Worm (Caenorhabditis elegans) whole organism, L2 larva: ENCODE measurements around the gene F56C3.10.

Source experiments
- F13H6.1 ChIP-seq: sonication (generic microtip); optimal IDR thresholded peaks from 2 replicates; lab custom pipeline; 2016; ENCODE audit warnings: missing genetic modification characterization, missing compliant biosample characterization
- R02D3.7 ChIP-seq: fragments of 150-350 bp; optimal IDR thresholded peaks from 2 replicates; lab custom pipeline; 2014; ENCODE audit warnings: missing biosample characterization, missing genetic modification characterization
- ZK546.5 ChIP-seq: sonication (generic microtip); optimal IDR thresholded peaks from 2 replicates; lab custom pipeline; 2017; ENCODE audit warnings: missing biosample characterization, missing genetic modification characterization
- alr-1 ChIP-seq: fragments of 150-350 bp; optimal IDR thresholded peaks from 2 replicates; lab custom pipeline; 2014; ENCODE audit warnings: missing biosample characterization, missing genetic modification characterization
- aly-2 ChIP-seq: fragments of 150-350 bp; optimal IDR thresholded peaks from 2 replicates; lab custom pipeline; 2014; ENCODE audit warnings: missing biosample characterization, missing genetic modification characterization
- ama-1 ChIP-seq: fragments of 150-350 bp; optimal IDR thresholded peaks from 2 replicates; lab custom pipeline; 2018; ENCODE audit warnings: inconsistent platforms
- blmp-1 ChIP-seq: sonication (generic microtip); optimal IDR thresholded peaks from 2 replicates; lab custom pipeline; 2017; ENCODE audit warnings: missing genetic modification characterization, mild to moderate bottlenecking, missing compliant biosample characterization, antibody characterized with exemption, moderate library complexity; ENCODE audit not compliant: insufficient read depth
- ceh-16 ChIP-seq: fragments of 150-350 bp; optimal IDR thresholded peaks from 2 replicates; lab custom pipeline; 2014; ENCODE audit warnings: missing biosample characterization, missing genetic modification characterization
- crh-2 ChIP-seq: sonication (generic microtip); optimal IDR thresholded peaks from 2 replicates; lab custom pipeline; 2017; ENCODE audit warnings: missing biosample characterization, missing genetic modification characterization
- dmd-4 ChIP-seq: sonication (generic microtip); optimal IDR thresholded peaks from 2 replicates; lab custom pipeline; 2017; ENCODE audit warnings: missing biosample characterization, missing genetic modification characterization
- elt-1 ChIP-seq: fragments of 150-350 bp; optimal IDR thresholded peaks from 2 replicates; lab custom pipeline; 2014; ENCODE audit warnings: missing biosample characterization, missing genetic modification characterization
- elt-3 ChIP-seq: sonication (generic microtip); optimal IDR thresholded peaks from 2 replicates; lab custom pipeline; 2017; ENCODE audit warnings: missing biosample characterization, missing genetic modification characterization
- lin-11 ChIP-seq: fragments of 150-350 bp; sonication (generic microtip); optimal IDR thresholded peaks from 2 replicates; lab custom pipeline; 2014; ENCODE audit warnings: missing biosample characterization, missing genetic modification characterization, inconsistent platforms, mixed read lengths
- lin-13 ChIP-seq: fragments of 150-350 bp; optimal IDR thresholded peaks from 2 replicates; lab custom pipeline; 2014; ENCODE audit warnings: missing biosample characterization, missing genetic modification reagents, missing genetic modification characterization
- lsy-2 ChIP-seq, 2 experiments: fragments of 150-350 bp in 1 of 2; sonication (generic microtip) in 1 of 2; optimal IDR thresholded peaks; 2 replicates each; lab custom pipeline; 2014 to 2017; ENCODE audit warnings: missing biosample characterization in 2 of 2, missing genetic modification characterization in 2 of 2
- mab-5 ChIP-seq: fragments of 150-350 bp; optimal IDR thresholded peaks from 2 replicates; lab custom pipeline; 2014; ENCODE audit warnings: missing biosample characterization, missing genetic modification characterization
- mbf-1 ChIP-seq: sonication (generic microtip); optimal IDR thresholded peaks from 2 replicates; lab custom pipeline; 2017; ENCODE audit warnings: missing biosample characterization, missing genetic modification characterization
- mdl-1 ChIP-seq, 2 experiments: fragments of 150-350 bp in 1 of 2; sonication (generic microtip) in 1 of 2; optimal IDR thresholded peaks; 2 replicates each; lab custom pipeline; 2017; ENCODE audit warnings: missing biosample characterization in 2 of 2, missing genetic modification characterization in 2 of 2
- nhr-10 ChIP-seq: sonication (generic microtip); optimal IDR thresholded peaks from 2 replicates; lab custom pipeline; 2017; ENCODE audit warnings: missing biosample characterization, missing genetic modification characterization
- nhr-11 ChIP-seq: fragments of 150-350 bp; optimal IDR thresholded peaks from 2 replicates; lab custom pipeline; 2014; ENCODE audit warnings: missing biosample characterization, missing genetic modification characterization
- nhr-129 ChIP-seq: fragments of 150-350 bp; optimal IDR thresholded peaks from 2 replicates; lab custom pipeline; 2014; ENCODE audit warnings: missing biosample characterization, missing genetic modification characterization
- nhr-25 ChIP-seq: fragments of 150-350 bp; sonication (generic microtip); optimal IDR thresholded peaks from 3 replicates; lab custom pipeline; 2014; ENCODE audit warnings: missing biosample characterization, missing genetic modification characterization
- nhr-6 ChIP-seq: fragments of 150-350 bp; optimal IDR thresholded peaks from 2 replicates; lab custom pipeline; 2014; ENCODE audit warnings: missing biosample characterization, missing genetic modification characterization
- nhr-77 ChIP-seq: fragments of 150-350 bp; optimal IDR thresholded peaks from 2 replicates; lab custom pipeline; 2014; ENCODE audit warnings: missing biosample characterization, missing genetic modification characterization
- peb-1 ChIP-seq: fragments of 150-350 bp; optimal IDR thresholded peaks from 2 replicates; lab custom pipeline; 2014; ENCODE audit warnings: missing biosample characterization, missing genetic modification characterization
- skn-1 ChIP-seq: sonication (generic microtip); optimal IDR thresholded peaks from 2 replicates; lab custom pipeline; 2017; ENCODE audit warnings: missing biosample characterization, missing genetic modification characterization
- sma-3 ChIP-seq: sonication (generic microtip); optimal IDR thresholded peaks from 2 replicates; lab custom pipeline; 2016; ENCODE audit warnings: missing genetic modification reagents, missing genetic modification characterization, missing compliant biosample characterization
- sma-9 ChIP-seq, 2 experiments: fragments of 150-350 bp in 1 of 2; sonication (generic microtip) in 1 of 2; optimal IDR thresholded peaks; 2 replicates each; lab custom pipeline; 2014 to 2016; ENCODE audit warnings: missing genetic modification characterization in 2 of 2, mild to moderate bottlenecking in 1 of 2, missing biosample characterization in 1 of 2, missing compliant biosample characterization in 1 of 2, missing genetic modification reagents in 1 of 2, moderate library complexity in 1 of 2
- snpc-4 ChIP-seq: fragments of 150-350 bp; optimal IDR thresholded peaks from 2 replicates; lab custom pipeline; 2014; ENCODE audit warnings: missing biosample characterization, missing genetic modification characterization
- unc-39 ChIP-seq: fragments of 150-350 bp; optimal IDR thresholded peaks from 2 replicates; lab custom pipeline; 2014; ENCODE audit warnings: missing biosample characterization, missing genetic modification characterization
- unc-62 ChIP-seq: fragments of 150-350 bp; optimal IDR thresholded peaks from 2 replicates; lab custom pipeline; 2014; ENCODE audit warnings: missing biosample characterization, missing genetic modification reagents, missing genetic modification characterization
- zag-1 ChIP-seq: fragments of 150-350 bp; optimal IDR thresholded peaks from 2 replicates; lab custom pipeline; 2014; ENCODE audit warnings: missing biosample characterization, missing genetic modification characterization
- ztf-1 ChIP-seq: fragments of 200-800 bp; sonication (Bioruptor generic); conservative IDR thresholded peaks from 2 replicates; pipeline ENCODE4 v1.3.6; 2022; ENCODE audit warnings: missing genetic modification characterization, missing compliant biosample characterization
- ztf-11 ChIP-seq: sonication (generic microtip); optimal IDR thresholded peaks from 2 replicates; lab custom pipeline; 2017; ENCODE audit warnings: missing biosample characterization, missing genetic modification characterization
- ztf-4 ChIP-seq: fragments of 150-350 bp; optimal IDR thresholded peaks from 2 replicates; lab custom pipeline; 2014; ENCODE audit warnings: missing biosample characterization, missing genetic modification characterization

F56C3.10 gene

DNA sequence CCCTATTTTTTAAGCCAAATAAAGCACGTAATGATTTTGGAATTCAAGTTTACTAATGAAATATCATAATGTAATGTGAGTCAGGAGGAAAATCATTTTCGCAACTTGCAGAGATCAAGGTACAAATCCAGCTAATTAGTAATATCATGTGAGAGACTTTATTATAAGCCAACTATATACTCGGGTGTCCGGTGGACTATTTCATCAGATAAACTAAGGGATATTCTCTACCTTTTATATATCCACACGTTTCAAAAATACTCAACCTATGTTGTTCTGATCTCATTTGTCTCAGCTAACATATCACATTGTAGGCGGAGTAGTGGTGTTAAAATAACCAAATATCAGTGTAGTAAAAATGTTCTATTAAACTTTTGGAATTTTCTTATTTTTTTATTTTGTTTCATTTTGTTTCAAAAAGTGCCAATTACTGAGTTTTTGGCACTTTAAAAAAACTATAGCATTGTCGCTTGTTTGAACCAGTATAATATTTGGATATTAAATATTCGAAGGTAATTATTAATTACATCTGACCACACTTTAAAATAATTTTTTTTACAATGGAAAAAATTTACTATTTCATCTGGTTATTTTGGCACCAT, 8.0 kb upstream of the F56C3.10 start (continued):
- peak; percentile 87 for TF ChIP-seq nhr-77
- TF ChIP-seq sma-3 (GFP tag; lab: Kevin White, UChicago) = peak; percentile 94
- peak; percentile 96 for TF ChIP-seq crh-2 (tag; lab: Kevin White, UChicago)
- no peak for TF ChIP-seq alr-1 (tag; lab: Kevin White, UChicago)
- TF ChIP-seq nhr-6 = peak; percentile 95
- TF ChIP-seq elt-3 (tag; lab: Kevin White, UChicago) = no peak
- TF ChIP-seq mab-5 (tag; lab: Kevin White, UChicago) = peak; percentile 66
- peak; percentile 93 for TF ChIP-seq lin-13 (GFP tag; lab: Kevin White, UChicago)
- TF ChIP-seq ZK546.5 (tag; lab: Kevin White, UChicago) = peak; percentile 46
- no peak for TF ChIP-seq lin-11 (tag; lab: Kevin White, UChicago)
- TF ChIP-seq blmp-1 (tag; lab: Kevin White, UChicago) = no peak
- TF ChIP-seq ztf-1 (GFP tag; lab: Robert Waterston, UW) = no peak
- TF ChIP-seq skn-1 = peak; percentile 91
- peak; percentile 96 for TF ChIP-seq nhr-129 (tag; lab: Kevin White, UChicago)
- TF ChIP-seq snpc-4 = peak; percentile 34
- peak; percentile 45 for TF ChIP-seq R02D3.7 (tag; lab: Kevin White, UChicago)
- TF ChIP-seq ztf-11 (tag; lab: Kevin White, UChicago) = no peak
- peak; percentile 83 to 93 for TF ChIP-seq lsy-2 (tag; optimal IDR thresholded peaks at IDR 0.05; lab: Kevin White, UChicago)
- TF ChIP-seq aly-2 (tag; lab: Kevin White, UChicago) = peak; percentile 59

DNA sequence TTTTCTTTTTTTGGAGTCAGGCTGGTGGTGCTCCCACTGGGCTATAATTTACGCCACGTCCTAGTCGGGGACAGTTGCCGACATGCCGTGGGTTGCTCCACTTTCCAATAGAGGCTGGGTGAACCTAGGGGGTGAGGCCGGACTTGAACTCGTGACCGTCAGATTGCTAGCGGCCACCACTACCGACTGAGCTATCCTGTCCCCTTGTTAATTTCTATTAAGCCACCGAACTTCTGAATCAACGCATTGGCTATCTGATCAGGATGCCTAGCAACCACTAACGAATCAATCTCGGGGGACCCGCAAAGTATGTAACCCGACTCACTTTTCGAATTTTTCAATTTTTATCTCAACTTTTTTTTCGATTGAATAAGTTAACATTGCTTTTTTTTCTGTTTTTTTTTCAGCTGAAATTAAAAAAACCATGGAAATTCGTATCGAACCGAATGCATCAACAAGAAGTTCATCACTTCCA, 5.5 kb upstream of the F56C3.10 start, which contains the start of gene F56C3.1:
TSS of gene F56C3.1 (plus strand) at position 425 of the 475 bp plus-strand sequence.
- TF ChIP-seq ztf-1 (GFP tag; lab: Robert Waterston, UW) = no peak
- no peak for TF ChIP-seq zag-1
- no peak for TF ChIP-seq elt-3 (tag; lab: Kevin White, UChicago)
- TF ChIP-seq unc-39 (tag; lab: Kevin White, UChicago) = no peak
- TF ChIP-seq mab-5 (tag; lab: Kevin White, UChicago) = no peak
- TF ChIP-seq nhr-77 = no peak
- TF ChIP-seq alr-1 (tag; lab: Kevin White, UChicago) = no peak
- TF ChIP-seq R02D3.7 (tag; lab: Kevin White, UChicago) = no peak
- no peak for TF ChIP-seq elt-1 (tag; lab: Kevin White, UChicago)
- no peak for TF ChIP-seq blmp-1 (tag; lab: Kevin White, UChicago)
- TF ChIP-seq F13H6.1 (tag; lab: Kevin White, UChicago) = no peak
- no peak for TF ChIP-seq sma-9 (GFP tag; optimal IDR thresholded peaks at IDR 0.05; lab: Kevin White, UChicago)
- TF ChIP-seq sma-9 (tag; optimal IDR thresholded peaks at IDR 0.05; lab: Kevin White, UChicago) = no peak
- TF ChIP-seq peb-1 (tag; lab: Kevin White, UChicago) = no peak
- TF ChIP-seq nhr-11 (tag; lab: Kevin White, UChicago) = no peak
- TF ChIP-seq ama-1 (lab: Kevin White, UChicago) = no peak
- no peak for TF ChIP-seq ceh-16
- no peak for TF ChIP-seq skn-1
- TF ChIP-seq dmd-4 (tag; lab: Kevin White, UChicago) = no peak
- TF ChIP-seq aly-2 (tag; lab: Kevin White, UChicago) = no peak

ce11 chrX:1384538-1384937, 3.1 kb upstream of the F56C3.10 start, which contains the start of gene F56C3.8:
F56C3.8 (minus strand) TSS chrX:1384638.
- TF ChIP-seq nhr-10 (tag; lab: Kevin White, UChicago) = no peak
- TF ChIP-seq R02D3.7 (tag; lab: Kevin White, UChicago) = no peak
- TF ChIP-seq snpc-4 = no peak
- no peak for TF ChIP-seq nhr-129 (tag; lab: Kevin White, UChicago)
- no peak for TF ChIP-seq mdl-1 (tag; optimal IDR thresholded peaks at IDR 0.05; lab: Kevin White, UChicago)
- TF ChIP-seq unc-62 (GFP tag; lab: Kevin White, UChicago) = no peak
- TF ChIP-seq lsy-2 (tag; optimal IDR thresholded peaks at IDR 0.05; lab: Kevin White, UChicago) = no peak
- TF ChIP-seq nhr-77 = no peak
- no peak for TF ChIP-seq mab-5 (tag; lab: Kevin White, UChicago)
- no peak for TF ChIP-seq sma-9 (GFP tag; optimal IDR thresholded peaks at IDR 0.05; lab: Kevin White, UChicago)
- no peak for TF ChIP-seq sma-9 (tag; optimal IDR thresholded peaks at IDR 0.05; lab: Kevin White, UChicago)
- TF ChIP-seq mbf-1 = no peak
- TF ChIP-seq ztf-1 (GFP tag; lab: Robert Waterston, UW) = no peak
- no peak for TF ChIP-seq lin-11 (tag; lab: Kevin White, UChicago)
- TF ChIP-seq unc-39 (tag; lab: Kevin White, UChicago) = no peak
- TF ChIP-seq blmp-1 (tag; lab: Kevin White, UChicago) = no peak
- no peak for TF ChIP-seq aly-2 (tag; lab: Kevin White, UChicago)
- no peak for TF ChIP-seq ztf-4
- no peak for TF ChIP-seq nhr-25 (tag; lab: Kevin White, UChicago)
- no peak for TF ChIP-seq lin-13 (GFP tag; lab: Kevin White, UChicago)
